Worm (Caenorhabditis elegans) whole organism, mixed stage, embryonic: ENCODE measurements around the gene W07G4.7.
A peak's percentile ranks its signal among the peaks of the same experiment; 100 is the strongest.

Experiments
- M03D4.4 ChIP-seq: sonication (generic microtip); optimal IDR thresholded peaks from 2 replicates; lab custom pipeline; 2017; ENCODE audit warnings: mild to moderate bottlenecking, missing genetic modification characterization, missing compliant biosample characterization
- bed-3 ChIP-seq: fragments of 200-800 bp; sonication (Bioruptor generic); optimal IDR thresholded peaks from 3 replicates; lab custom pipeline; 2018; ENCODE audit warnings: mild to moderate bottlenecking, missing genetic modification characterization, moderate library complexity, missing compliant biosample characterization
- blmp-1 ChIP-seq: fragments of 150-350 bp; optimal IDR thresholded peaks from 2 replicates; lab custom pipeline; 2014; ENCODE audit warnings: missing biosample characterization, missing genetic modification characterization
- ceh-39 ChIP-seq: fragments of 150-350 bp; optimal IDR thresholded peaks from 2 replicates; lab custom pipeline; 2014; ENCODE audit warnings: missing biosample characterization, missing genetic modification characterization
- ceh-83 ChIP-seq: fragments of 200-800 bp; sonication (Bioruptor generic); optimal IDR thresholded peaks from 2 replicates; lab custom pipeline; 2018; ENCODE audit warnings: mild to moderate bottlenecking, missing genetic modification characterization, missing compliant biosample characterization
- ces-1 ChIP-seq: fragments of 150-350 bp; optimal IDR thresholded peaks from 2 replicates; lab custom pipeline; 2014; ENCODE audit warnings: missing biosample characterization, missing genetic modification reagents, missing genetic modification characterization
- cnd-1 ChIP-seq: fragments of 200-800 bp; sonication (Bioruptor generic); optimal IDR thresholded peaks from 2 replicates; lab custom pipeline; 2018; ENCODE audit warnings: mild to moderate bottlenecking, missing genetic modification characterization, missing compliant biosample characterization
- elt-1 ChIP-seq: sonication (generic microtip); optimal IDR thresholded peaks from 2 replicates; lab custom pipeline; 2017; ENCODE audit warnings: missing genetic modification characterization, mild to moderate bottlenecking, missing compliant biosample characterization, antibody characterized with exemption, moderate library complexity, borderline replicate concordance; ENCODE audit not compliant: insufficient read depth
- elt-3 ChIP-seq: fragments of 150-350 bp; optimal IDR thresholded peaks from 2 replicates; lab custom pipeline; 2014; ENCODE audit warnings: missing biosample characterization, missing genetic modification characterization
- flh-1 ChIP-seq: fragments of 200-800 bp; sonication (Bioruptor generic); optimal IDR thresholded peaks from 2 replicates; lab custom pipeline; 2018; ENCODE audit warnings: mild to moderate bottlenecking, missing genetic modification characterization, moderate library complexity, missing compliant biosample characterization
- hlh-1 ChIP-seq: fragments of 150-350 bp; optimal IDR thresholded peaks from 2 replicates; lab custom pipeline; 2014; ENCODE audit warnings: missing biosample characterization, missing genetic modification reagents, missing genetic modification characterization
- lin-13 ChIP-seq: fragments of 150-350 bp; optimal IDR thresholded peaks from 2 replicates; lab custom pipeline; 2014; ENCODE audit warnings: missing biosample characterization, missing genetic modification characterization
- lin-32 ChIP-seq: fragments of 200-800 bp; sonication (Bioruptor generic); optimal IDR thresholded peaks from 2 replicates; lab custom pipeline; 2018; ENCODE audit warnings: mild to moderate bottlenecking, missing genetic modification characterization, missing compliant biosample characterization
- lsy-2 ChIP-seq: fragments of 150-350 bp; optimal IDR thresholded peaks from 2 replicates; lab custom pipeline; 2014; ENCODE audit warnings: missing biosample characterization, missing genetic modification characterization
- mab-5 ChIP-seq: fragments of 150-350 bp; optimal IDR thresholded peaks from 2 replicates; lab custom pipeline; 2014; ENCODE audit warnings: missing biosample characterization, missing genetic modification characterization
- mep-1 ChIP-seq: fragments of 150-350 bp; optimal IDR thresholded peaks from 2 replicates; lab custom pipeline; 2017; ENCODE audit warnings: missing biosample characterization, missing genetic modification reagents, missing genetic modification characterization, inconsistent platforms
- nhr-12 ChIP-seq: fragments of 150-350 bp; optimal IDR thresholded peaks from 2 replicates; lab custom pipeline; 2014; ENCODE audit warnings: missing biosample characterization, missing genetic modification characterization
- nhr-237 ChIP-seq: fragments of 150-350 bp; optimal IDR thresholded peaks from 2 replicates; lab custom pipeline; 2014; ENCODE audit warnings: missing biosample characterization, missing genetic modification characterization
- nhr-28 ChIP-seq: fragments of 150-350 bp; optimal IDR thresholded peaks from 2 replicates; lab custom pipeline; 2014; ENCODE audit warnings: missing biosample characterization, missing genetic modification characterization
- nhr-76 ChIP-seq: sonication (generic microtip); optimal IDR thresholded peaks from 2 replicates; lab custom pipeline; 2017; ENCODE audit warnings: missing biosample characterization, missing genetic modification characterization
- pha-4 ChIP-seq: fragments of 150-350 bp; optimal IDR thresholded peaks from 2 replicates; lab custom pipeline; 2018; ENCODE audit warnings: missing biosample characterization, missing genetic modification reagents, missing genetic modification characterization
- sem-2 ChIP-seq: fragments of 200-800 bp; sonication (Bioruptor generic); optimal IDR thresholded peaks from 2 replicates; lab custom pipeline; 2018; ENCODE audit warnings: mild to moderate bottlenecking, missing genetic modification characterization, missing compliant biosample characterization
- snpc-4 ChIP-seq: fragments of 150-350 bp; optimal IDR thresholded peaks from 2 replicates; lab custom pipeline; 2014; ENCODE audit warnings: missing biosample characterization, missing genetic modification characterization
- sptf-1 ChIP-seq: sonication (generic microtip); optimal IDR thresholded peaks from 2 replicates; lab custom pipeline; 2017; ENCODE audit warnings: mild to moderate bottlenecking, missing genetic modification characterization, moderate library complexity, missing compliant biosample characterization
- unc-120 ChIP-seq: sonication (generic microtip); optimal IDR thresholded peaks from 2 replicates; lab custom pipeline; 2017; ENCODE audit warnings: missing genetic modification characterization, missing compliant biosample characterization; ENCODE audit not compliant: poor library complexity, severe bottlenecking
- unc-39 ChIP-seq: fragments of 150-350 bp; optimal IDR thresholded peaks from 2 replicates; lab custom pipeline; 2014; ENCODE audit warnings: missing biosample characterization, missing genetic modification characterization
- unc-62 ChIP-seq: fragments of 150-350 bp; optimal IDR thresholded peaks from 2 replicates; lab custom pipeline; 2014; ENCODE audit warnings: missing biosample characterization, missing genetic modification reagents, missing genetic modification characterization
- ztf-11 ChIP-seq: fragments of 150-350 bp; optimal IDR thresholded peaks from 2 replicates; lab custom pipeline; 2014; ENCODE audit warnings: missing biosample characterization, missing genetic modification characterization

Gene W07G4.7

DNA sequence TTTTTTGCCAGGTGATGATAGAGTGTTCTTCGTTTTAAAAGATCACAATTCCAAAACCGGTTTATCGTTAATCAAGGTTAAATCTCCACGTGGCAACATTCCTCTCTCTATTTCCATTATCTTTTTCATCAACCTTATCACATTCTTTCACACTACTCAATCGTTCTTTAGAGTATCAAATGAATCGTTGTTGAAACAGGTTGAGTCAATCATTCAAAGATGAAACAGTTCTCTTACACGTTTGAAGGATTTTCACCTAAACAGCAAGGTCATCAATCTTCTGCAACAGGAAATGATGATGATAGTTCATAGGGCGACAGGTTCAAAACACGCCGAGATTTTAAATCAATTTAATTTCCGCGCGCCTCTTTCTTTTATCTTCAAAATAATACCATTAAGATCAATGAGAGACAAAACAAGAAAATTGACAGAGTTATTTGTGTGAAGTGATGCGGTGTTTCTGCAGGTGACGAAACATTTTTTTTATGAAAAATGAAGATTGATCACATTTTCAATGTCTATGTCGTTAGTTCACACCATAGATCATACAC is 46.8 kb upstream of the W07G4.7 start:
- TF ChIP-seq sptf-1 (tag; lab: Kevin White, UChicago) (no peak), nhr-12 (tag; lab: Kevin White, UChicago) (no peak), sem-2 (GFP tag; lab: Kevin White, UChicago) (no peak), elt-3 (tag; lab: Kevin White, UChicago) (no peak), hlh-1 (tag; lab: Kevin White, UChicago) (no peak), nhr-76 (tag; lab: Kevin White, UChicago) (no peak), M03D4.4 (no peak), unc-62 (GFP tag; lab: Kevin White, UChicago) (peak; percentile 8), ztf-11 (tag; lab: Kevin White, UChicago) (no peak)

ce11 chrV:13075432-13075831 is 40.9 kb upstream of the W07G4.7 start:
- TF ChIP-seq mab-5 (tag; lab: Kevin White, UChicago), result no peak
- TF ChIP-seq bed-3 (GFP tag; lab: Kevin White, UChicago), result no peak
- no peak for TF ChIP-seq mep-1 (tag; lab: Kevin White, UChicago)
- no peak for TF ChIP-seq M03D4.4
- TF ChIP-seq elt-3 (tag; lab: Kevin White, UChicago), result no peak
- TF ChIP-seq nhr-237 (tag; lab: Kevin White, UChicago), result no peak
- TF ChIP-seq cnd-1 (tag; lab: Kevin White, UChicago), result no peak
- no peak for TF ChIP-seq ceh-83 (GFP tag; lab: Kevin White, UChicago)
- TF ChIP-seq blmp-1 (tag; lab: Kevin White, UChicago), result no peak
- no peak for TF ChIP-seq nhr-12 (tag; lab: Kevin White, UChicago)
- TF ChIP-seq nhr-76 (tag; lab: Kevin White, UChicago), result no peak

ce11 chrV:13074148-13074547 is 39.6 kb upstream of the W07G4.7 start:
- TF ChIP-seq ces-1 (peak; percentile 54), lin-32 (no peak)

DNA sequence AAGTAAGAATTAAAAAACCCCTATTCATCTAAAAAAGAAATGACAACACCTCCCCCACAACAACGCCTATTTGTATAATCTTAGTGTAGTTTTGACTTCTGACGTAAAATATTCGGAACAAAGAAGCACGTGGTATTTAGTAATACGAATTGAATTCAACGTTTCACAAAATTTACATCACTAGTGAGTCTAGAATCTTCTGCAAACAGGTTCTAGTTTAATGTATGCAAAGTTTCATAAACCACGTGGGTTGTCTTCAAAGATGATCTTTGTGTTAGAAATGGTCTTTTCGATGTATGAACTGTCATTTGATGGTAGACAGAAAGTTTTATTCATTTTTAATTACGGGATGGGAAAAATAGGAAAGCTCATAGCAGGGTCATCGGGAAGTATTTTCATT is 38.6 kb upstream of the W07G4.7 start:
- TF ChIP-seq lin-32 (no peak), nhr-28 (tag; lab: Kevin White, UChicago) (no peak), ceh-39 (tag; lab: Kevin White, UChicago) (no peak), elt-3 (tag; lab: Kevin White, UChicago) (no peak), nhr-12 (tag; lab: Kevin White, UChicago) (no peak), blmp-1 (tag; lab: Kevin White, UChicago) (no peak), sem-2 (GFP tag; lab: Kevin White, UChicago) (no peak), lsy-2 (tag; lab: Kevin White, UChicago) (no peak), unc-62 (GFP tag; lab: Kevin White, UChicago) (no peak), nhr-237 (tag; lab: Kevin White, UChicago) (no peak), elt-1 (no peak), ceh-83 (GFP tag; lab: Kevin White, UChicago) (no peak), hlh-1 (tag; lab: Kevin White, UChicago) (no peak), ztf-11 (tag; lab: Kevin White, UChicago) (no peak), lin-13 (no peak), sptf-1 (tag; lab: Kevin White, UChicago) (no peak), unc-120 (tag; lab: Kevin White, UChicago) (no peak), snpc-4 (tag; lab: Kevin White, UChicago) (no peak), pha-4 (no peak)

ce11 chrV:13071052-13071451 is 36.5 kb upstream of the W07G4.7 start, which contains the start of gene C34B4.3:
C34B4.3 (minus strand) TSS chrV:13071152.
- TF ChIP-seq elt-3 (tag; lab: Kevin White, UChicago) (no peak), flh-1 (GFP tag; lab: Kevin White, UChicago) (no peak), ztf-11 (tag; lab: Kevin White, UChicago) (no peak), ceh-39 (tag; lab: Kevin White, UChicago) (no peak), unc-39 (tag; lab: Kevin White, UChicago) (no peak), blmp-1 (tag; lab: Kevin White, UChicago) (no peak), elt-1 (no peak), lin-32 (no peak), bed-3 (GFP tag; lab: Kevin White, UChicago) (no peak), hlh-1 (tag; lab: Kevin White, UChicago) (no peak), nhr-237 (tag; lab: Kevin White, UChicago) (no peak), sptf-1 (tag; lab: Kevin White, UChicago) (no peak), mab-5 (tag; lab: Kevin White, UChicago) (no peak), nhr-76 (tag; lab: Kevin White, UChicago) (no peak), mep-1 (tag; lab: Kevin White, UChicago) (no peak), ces-1 (no peak)
